Worm (Caenorhabditis elegans) whole organism, L1 larva: ENCODE results near the gene T03F6.4.
A peak's percentile ranks its signal among the peaks of the same experiment; 100 is the strongest.
"Not testable (repeated sequence)": the region's sequence is repeated elsewhere in the genome, so short reads cannot be mapped to it uniquely, and the experiment has no call there.

ENCODE experiments used
- C16A3.4 ChIP-seq: fragments of 150-350 bp; optimal IDR thresholded peaks from 2 replicates; lab custom pipeline; 2014; ENCODE audit warnings: missing biosample characterization, missing genetic modification characterization
- F16B12.6 ChIP-seq: fragments of 150-350 bp; optimal IDR thresholded peaks from 2 replicates; lab custom pipeline; 2014; ENCODE audit warnings: missing biosample characterization, missing genetic modification characterization
- aha-1 ChIP-seq: fragments of 150-350 bp; optimal IDR thresholded peaks from 2 replicates; lab custom pipeline; 2014; ENCODE audit warnings: missing biosample characterization, missing genetic modification characterization
- alr-1 ChIP-seq: fragments of 200-800 bp; sonication (Bioruptor generic); optimal IDR thresholded peaks from 2 replicates; lab custom pipeline; 2018; ENCODE audit warnings: borderline replicate concordance, mild to moderate bottlenecking, missing genetic modification characterization, missing compliant biosample characterization
- blmp-1 ChIP-seq: fragments of 150-350 bp; optimal IDR thresholded peaks from 2 replicates; lab custom pipeline; 2014; ENCODE audit warnings: missing biosample characterization, missing genetic modification characterization
- ceh-82 ChIP-seq, 3 experiments: fragments of 150-350 bp in 1 of 3; sonication (generic microtip) in 2 of 3; optimal IDR thresholded peaks; 2 replicates each; lab custom pipeline; 2014 to 2017; ENCODE audit warnings: missing biosample characterization in 3 of 3, missing genetic modification characterization in 3 of 3
- ceh-88 ChIP-seq: fragments of 200-800 bp; sonication (Bioruptor generic); IDR thresholded peaks from 2 replicates; pipeline ENCODE4 v1.3.6; 2022; ENCODE audit warnings: missing genetic modification characterization, missing compliant biosample characterization
- ceh-90 ChIP-seq: sonication (generic microtip); optimal IDR thresholded peaks from 2 replicates; lab custom pipeline; 2016; ENCODE audit warnings: missing genetic modification characterization, missing compliant biosample characterization
- dpl-1 ChIP-seq, 3 experiments: fragments of 150-350 bp in 2 of 3; sonication (generic microtip) in 1 of 3; optimal IDR thresholded peaks; 2 replicates each; lab custom pipeline; 2014 to 2017; ENCODE audit warnings: missing biosample characterization in 3 of 3, missing genetic modification characterization in 3 of 3, missing genetic modification reagents in 3 of 3
- dsc-1 ChIP-seq: sonication (generic microtip); optimal IDR thresholded peaks from 2 replicates; lab custom pipeline; 2016; ENCODE audit warnings: mild to moderate bottlenecking, missing genetic modification characterization, missing compliant biosample characterization
- egl-13 ChIP-seq: sonication (generic microtip); optimal IDR thresholded peaks from 2 replicates; lab custom pipeline; 2016; ENCODE audit warnings: missing genotype, missing genetic modification reagents, missing genetic modification characterization, missing compliant biosample characterization
- egl-27 ChIP-seq, 2 experiments: fragments of 150-350 bp in 1 of 2; sonication (generic microtip); optimal IDR thresholded peaks; 3 replicates each; lab custom pipeline; 2017 to 2018; ENCODE audit warnings: missing biosample characterization in 2 of 2, missing genetic modification characterization in 2 of 2, missing genetic modification reagents in 2 of 2
- elt-3 ChIP-seq, 6 experiments: fragments of 150-350 bp in 1 of 6; sonication (generic microtip); optimal IDR thresholded peaks; 2 replicates each; lab custom pipeline; 2017 to 2018; ENCODE audit warnings: missing biosample characterization in 6 of 6, missing genetic modification characterization in 6 of 6, inconsistent platforms in 1 of 6
- ets-5 ChIP-seq: fragments of 200-800 bp; sonication (Bioruptor generic); IDR thresholded peaks from 2 replicates; pipeline ENCODE4 v1.3.6; 2022; ENCODE audit warnings: missing genetic modification characterization, missing compliant biosample characterization
- fkh-4 ChIP-seq: sonication (generic microtip); optimal IDR thresholded peaks from 2 replicates; lab custom pipeline; 2016; ENCODE audit warnings: missing compliant biosample characterization, missing genetic modification characterization, borderline replicate concordance
- fkh-8 ChIP-seq: sonication (generic microtip); optimal IDR thresholded peaks from 2 replicates; lab custom pipeline; 2016; ENCODE audit warnings: mild to moderate bottlenecking, missing genetic modification characterization, missing compliant biosample characterization
- fos-1 ChIP-seq: fragments of 150-350 bp; optimal IDR thresholded peaks from 2 replicates; lab custom pipeline; 2014; ENCODE audit warnings: missing biosample characterization, missing genetic modification characterization
- isw-1 ChIP-seq: fragments of 200-800 bp; sonication (Bioruptor generic); IDR thresholded peaks from 2 replicates; pipeline ENCODE4 v1.3.6; 2022; ENCODE audit warnings: missing genetic modification characterization, missing compliant biosample characterization
- lin-13 ChIP-seq: fragments of 150-350 bp; optimal IDR thresholded peaks from 2 replicates; lab custom pipeline; 2014; ENCODE audit warnings: missing biosample characterization, missing genetic modification reagents, missing genetic modification characterization
- lin-15B ChIP-seq: fragments of 150-350 bp; sonication (generic microtip); optimal IDR thresholded peaks from 3 replicates; lab custom pipeline; 2014; ENCODE audit warnings: missing biosample characterization, missing genetic modification characterization
- lin-39 ChIP-seq: fragments of 150-350 bp; optimal IDR thresholded peaks from 2 replicates; lab custom pipeline; 2014; ENCODE audit warnings: missing biosample characterization, missing genetic modification reagents, missing genetic modification characterization
- lir-3 ChIP-seq: sonication (generic microtip); optimal IDR thresholded peaks from 2 replicates; lab custom pipeline; 2016; ENCODE audit warnings: mild to moderate bottlenecking, missing genetic modification characterization, moderate library complexity, missing compliant biosample characterization; ENCODE audit not compliant: poor library complexity
- mef-2 ChIP-seq: fragments of 150-350 bp; optimal IDR thresholded peaks from 2 replicates; lab custom pipeline; 2014; ENCODE audit warnings: missing biosample characterization, missing genetic modification characterization
- mep-1 ChIP-seq: fragments of 150-350 bp; optimal IDR thresholded peaks from 2 replicates; lab custom pipeline; 2014; ENCODE audit warnings: missing biosample characterization, missing genetic modification characterization
- nhr-12 ChIP-seq: sonication (generic microtip); optimal IDR thresholded peaks from 2 replicates; lab custom pipeline; 2017; ENCODE audit warnings: missing biosample characterization, missing genetic modification characterization
- nhr-28 ChIP-seq: fragments of 150-350 bp; optimal IDR thresholded peaks from 2 replicates; lab custom pipeline; 2014; ENCODE audit warnings: missing biosample characterization, missing genetic modification characterization
- nhr-77 ChIP-seq: fragments of 150-350 bp; optimal IDR thresholded peaks from 2 replicates; lab custom pipeline; 2014; ENCODE audit warnings: missing biosample characterization, missing genetic modification characterization
- nhr-90 ChIP-seq: sonication (generic microtip); optimal IDR thresholded peaks from 2 replicates; lab custom pipeline; 2016; ENCODE audit warnings: mild to moderate bottlenecking, missing genetic modification characterization, missing compliant biosample characterization; ENCODE audit not compliant: poor library complexity
- pag-3 ChIP-seq: sonication (generic microtip); optimal IDR thresholded peaks from 2 replicates; lab custom pipeline; 2017; ENCODE audit warnings: missing genetic modification characterization, mild to moderate bottlenecking, missing compliant biosample characterization, antibody characterized with exemption, borderline replicate concordance; ENCODE audit not compliant: insufficient read depth
- pqm-1 ChIP-seq: sonication (generic microtip); optimal IDR thresholded peaks from 3 replicates; lab custom pipeline; 2017; ENCODE audit warnings: missing biosample characterization, missing genetic modification characterization
- rnt-1 ChIP-seq: sonication (generic microtip); optimal IDR thresholded peaks from 2 replicates; lab custom pipeline; 2016; ENCODE audit warnings: mild to moderate bottlenecking, missing genetic modification characterization, moderate library complexity, missing compliant biosample characterization
- skn-1 ChIP-seq: fragments of 150-350 bp; optimal IDR thresholded peaks from 2 replicates; lab custom pipeline; 2014; ENCODE audit warnings: missing biosample characterization, missing genetic modification characterization
- snpc-4 ChIP-seq: fragments of 150-350 bp; optimal IDR thresholded peaks from 2 replicates; lab custom pipeline; 2014; ENCODE audit warnings: missing biosample characterization, missing genetic modification characterization
- sox-4 ChIP-seq: sonication (generic microtip); optimal IDR thresholded peaks from 2 replicates; lab custom pipeline; 2016; ENCODE audit warnings: missing genetic modification characterization, missing compliant biosample characterization
- swsn-7 ChIP-seq: sonication (generic microtip); optimal IDR thresholded peaks from 2 replicates; lab custom pipeline; 2016; ENCODE audit warnings: missing genetic modification characterization, missing compliant biosample characterization
- unc-130 ChIP-seq: fragments of 150-350 bp; optimal IDR thresholded peaks from 2 replicates; lab custom pipeline; 2017; ENCODE audit warnings: missing biosample characterization, missing genetic modification characterization, inconsistent platforms
- unc-62 ChIP-seq: fragments of 150-350 bp; optimal IDR thresholded peaks from 2 replicates; lab custom pipeline; 2014; ENCODE audit warnings: missing biosample characterization, missing genetic modification reagents, missing genetic modification characterization
- xbp-1 ChIP-seq: sonication (generic microtip); optimal IDR thresholded peaks from 2 replicates; lab custom pipeline; 2016; ENCODE audit warnings: missing genetic modification characterization, missing compliant biosample characterization
- zag-1 ChIP-seq: fragments of 150-350 bp; optimal IDR thresholded peaks from 2 replicates; lab custom pipeline; 2014; ENCODE audit warnings: missing biosample characterization, missing genetic modification characterization
- ztf-11 ChIP-seq, 2 experiments: sonication (generic microtip); optimal IDR thresholded peaks; 2 replicates each; lab custom pipeline; 2016 to 2017; ENCODE audit warnings: missing genetic modification characterization in 2 of 2, missing biosample characterization in 1 of 2, missing compliant biosample characterization in 1 of 2
- ztf-4 ChIP-seq: fragments of 150-350 bp; optimal IDR thresholded peaks from 2 replicates; lab custom pipeline; 2014; ENCODE audit warnings: missing biosample characterization, missing genetic modification characterization

The T03F6.4 gene

DNA sequence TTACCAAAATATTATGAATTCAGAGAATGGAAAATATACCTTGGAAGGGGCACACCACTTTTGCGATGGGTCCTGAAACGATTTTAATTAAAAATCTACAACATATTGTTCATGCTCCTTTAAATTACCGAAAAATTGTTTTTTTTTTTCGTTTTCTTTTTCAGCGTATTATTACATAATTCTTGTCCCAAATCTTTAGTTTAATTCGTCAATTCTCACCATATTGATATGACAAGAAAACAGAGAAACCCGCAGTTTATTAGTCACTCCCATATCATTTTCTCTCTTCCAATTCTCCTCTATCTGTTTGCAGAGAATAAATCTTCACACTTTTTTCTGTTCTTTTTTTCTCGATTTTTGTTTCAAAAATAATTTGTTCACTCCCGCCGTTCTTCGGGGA is 9.3 kb downstream of the T03F6.4 start, which contains the start of gene F11F1.1:
TSS of gene F11F1.1 (plus strand) at position 301 of the 400 bp plus-strand sequence.
- TF ChIP-seq xbp-1 (tag; lab: Kevin White, UChicago), result no peak
- peak in 1 of 6 experiments; percentile 34 for TF ChIP-seq elt-3 (tag; optimal IDR thresholded peaks at IDR 0.05; lab: Kevin White, UChicago)
- peak; percentile 17 for TF ChIP-seq blmp-1 (tag; lab: Kevin White, UChicago)

DNA sequence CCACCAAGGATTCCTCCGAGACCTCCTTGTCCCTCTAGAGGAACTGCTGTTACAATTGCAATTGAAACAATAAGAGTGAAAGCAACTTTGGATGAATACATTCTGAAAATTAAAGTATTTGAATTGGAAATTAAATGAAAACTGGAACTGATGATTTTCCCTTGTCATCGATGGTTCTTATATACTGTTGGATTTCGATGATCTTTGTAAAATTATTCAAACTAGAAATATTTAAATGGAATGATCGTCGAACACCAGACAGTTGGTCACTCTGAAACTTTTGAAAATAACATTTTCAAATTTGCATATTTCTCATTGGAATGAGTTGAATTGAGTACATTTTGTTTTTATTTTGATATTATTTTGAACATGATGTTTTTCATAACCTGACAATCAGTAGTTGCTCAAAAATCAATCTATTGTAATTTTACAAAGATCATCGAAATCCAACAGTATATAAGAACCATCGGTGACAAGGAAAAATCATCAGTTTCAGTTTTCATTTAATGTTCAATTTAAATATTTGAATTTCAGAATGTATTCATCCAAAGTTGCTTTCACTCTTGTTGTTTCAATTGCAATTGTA is 15.8 kb downstream of the T03F6.4 start, which contains the start of the genes srlf-9 and srlf-10:
TSS of gene srlf-9 (minus strand) at position 101 of the 586 bp plus-strand sequence.
TSS of gene srlf-10 (plus strand) at position 536 of the 586 bp plus-strand sequence.
- not testable (repeated sequence) for TF ChIP-seq unc-130 (tag; lab: Kevin White, UChicago); lin-15B (tag; lab: Kevin White, UChicago); unc-62 (GFP tag; lab: Kevin White, UChicago)

DNA sequence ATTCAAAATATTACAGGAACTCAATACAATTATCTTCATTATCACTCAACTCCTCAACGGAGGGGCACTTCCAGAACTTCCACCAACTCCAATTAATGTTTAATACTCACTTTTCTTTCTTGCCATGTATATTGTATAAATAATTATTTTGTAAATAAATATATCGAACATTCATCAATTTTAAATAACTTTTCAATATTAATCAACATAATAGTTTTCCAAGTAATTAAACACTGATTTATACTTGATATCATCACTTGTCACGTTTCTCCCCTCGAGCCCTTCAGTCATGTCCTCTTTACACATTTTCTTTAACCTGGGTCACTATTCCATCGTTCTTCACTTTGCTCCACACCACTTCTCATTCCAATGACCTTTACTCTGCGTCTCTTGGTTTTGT is 17.0 kb downstream of the T03F6.4 start, which contains the start of gene mig-18:
TSS of gene mig-18 (plus strand) at position 301 of the 400 bp plus-strand sequence.
- TF ChIP-seq nhr-90 (tag; lab: Kevin White, UChicago) (no peak), isw-1 (GFP tag; lab: Robert Waterston, UW) (no peak), alr-1 (tag; lab: Kevin White, UChicago) (no peak), egl-27 (tag; optimal IDR thresholded peaks at IDR 0.05; lab: Kevin White, UChicago) (no peak)

DNA sequence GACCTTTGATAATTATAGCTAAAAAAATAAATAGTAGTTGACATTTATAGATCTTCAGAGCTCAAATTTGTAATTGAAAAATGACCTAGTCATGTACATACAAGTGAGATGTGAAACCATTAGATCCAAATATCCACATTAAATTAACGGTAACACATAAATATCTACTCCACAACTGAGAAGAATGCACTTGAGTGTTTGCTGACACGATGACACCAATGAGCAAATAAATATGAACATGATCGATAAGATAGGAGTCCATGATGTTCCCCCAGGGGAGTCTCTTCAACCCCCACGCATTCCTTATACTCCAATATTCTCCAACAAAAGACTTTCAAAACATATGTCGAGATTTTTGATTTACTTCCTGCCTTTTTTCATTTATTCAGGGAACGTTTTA is 18.5 kb downstream of the T03F6.4 start, which contains the start of gene ttr-52:
TSS of gene ttr-52 (plus strand) at position 301 of the 400 bp plus-strand sequence.
- TF ChIP-seq fos-1 (tag; lab: Kevin White, UChicago), result no peak
- no peak for TF ChIP-seq lin-39 (tag; lab: Kevin White, UChicago)
- TF ChIP-seq rnt-1 (tag; lab: Kevin White, UChicago), result no peak
- TF ChIP-seq pag-3, result no peak
- no peak for TF ChIP-seq ceh-82 (tag; optimal IDR thresholded peaks at IDR 0.05; lab: Kevin White, UChicago)
- no peak for TF ChIP-seq ztf-11 (tag; optimal IDR thresholded peaks at IDR 0.05; lab: Kevin White, UChicago)
- TF ChIP-seq skn-1 (tag; lab: Kevin White, UChicago), result no peak
- no peak for TF ChIP-seq zag-1 (tag; lab: Kevin White, UChicago)
- TF ChIP-seq dpl-1 (GFP tag; optimal IDR thresholded peaks at IDR 0.05; lab: Kevin White, UChicago), result no peak
- TF ChIP-seq pqm-1 (tag; lab: Kevin White, UChicago), result no peak
- TF ChIP-seq snpc-4, result no peak
- TF ChIP-seq isw-1 (GFP tag; lab: Robert Waterston, UW), result no peak
- TF ChIP-seq egl-27 (tag; optimal IDR thresholded peaks at IDR 0.05; lab: Kevin White, UChicago), result no peak
- TF ChIP-seq mep-1 (tag; lab: Kevin White, UChicago), result no peak
- TF ChIP-seq sox-4, result no peak
- TF ChIP-seq ets-5, result no peak
- TF ChIP-seq ceh-88 (GFP tag; lab: Robert Waterston, UW), result no peak
- TF ChIP-seq aha-1 (tag; lab: Kevin White, UChicago), result no peak

DNA sequence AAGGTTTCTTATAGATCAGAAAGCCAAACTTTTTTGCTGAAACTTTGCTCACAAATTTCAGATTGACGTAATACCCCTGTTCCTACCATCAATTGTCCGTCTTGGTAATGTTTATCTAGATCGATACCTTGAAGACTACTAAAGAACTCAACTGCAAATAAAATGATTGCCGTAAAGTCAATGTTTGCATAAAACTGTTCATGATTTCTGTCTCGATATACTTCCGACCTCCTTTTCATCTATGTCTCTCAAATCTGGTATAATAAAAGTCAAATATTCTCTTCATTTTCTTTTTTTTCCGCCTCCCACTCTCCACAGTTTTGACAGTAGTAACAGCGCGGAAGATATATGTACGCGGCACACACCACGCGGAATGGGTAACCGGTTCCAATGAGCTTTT is 19.6 kb downstream of the T03F6.4 start, which contains the start of gene nas-1:
TSS of gene nas-1 (plus strand) at position 301 of the 400 bp plus-strand sequence.
- TF ChIP-seq nhr-28 (no peak), nhr-12 (no peak), dsc-1 (tag; lab: Kevin White, UChicago) (no peak), blmp-1 (tag; lab: Kevin White, UChicago) (no peak), mef-2 (tag; lab: Kevin White, UChicago) (no peak), lin-13 (GFP tag; lab: Kevin White, UChicago) (no peak), fkh-4 (tag; lab: Kevin White, UChicago) (no peak), egl-13 (tag; lab: Kevin White, UChicago) (no peak), ztf-4 (tag; lab: Kevin White, UChicago) (no peak), ceh-90 (tag; lab: Kevin White, UChicago) (no peak), snpc-4 (no peak), rnt-1 (tag; lab: Kevin White, UChicago) (no peak), fkh-8 (tag; lab: Kevin White, UChicago) (no peak), fos-1 (tag; lab: Kevin White, UChicago) (no peak), sox-4 (no peak), C16A3.4 (no peak), nhr-77 (no peak), F16B12.6 (no peak), swsn-7 (tag; lab: Kevin White, UChicago) (no peak), lir-3 (tag; lab: Kevin White, UChicago) (no peak)
